Fruit fly (Drosophila melanogaster) Kc167 (cell line): ENCODE measurements around the gene HP1b.

Experiments used
- Sin3A ChIP-seq: fragments of >200 bp; optimal IDR thresholded peaks from 2 replicates; lab custom pipeline; 2018; ENCODE audit warnings: missing external identifiers
- h ChIP-seq: fragments of >200 bp; optimal IDR thresholded peaks from 3 replicates; lab custom pipeline; 2018; ENCODE audit warnings: missing external identifiers
- ttk ChIP-seq: sonication (Bioruptor generic); optimal IDR thresholded peaks from 2 replicates; lab custom pipeline; 2017; ENCODE audit warnings: missing external identifiers

DNA sequence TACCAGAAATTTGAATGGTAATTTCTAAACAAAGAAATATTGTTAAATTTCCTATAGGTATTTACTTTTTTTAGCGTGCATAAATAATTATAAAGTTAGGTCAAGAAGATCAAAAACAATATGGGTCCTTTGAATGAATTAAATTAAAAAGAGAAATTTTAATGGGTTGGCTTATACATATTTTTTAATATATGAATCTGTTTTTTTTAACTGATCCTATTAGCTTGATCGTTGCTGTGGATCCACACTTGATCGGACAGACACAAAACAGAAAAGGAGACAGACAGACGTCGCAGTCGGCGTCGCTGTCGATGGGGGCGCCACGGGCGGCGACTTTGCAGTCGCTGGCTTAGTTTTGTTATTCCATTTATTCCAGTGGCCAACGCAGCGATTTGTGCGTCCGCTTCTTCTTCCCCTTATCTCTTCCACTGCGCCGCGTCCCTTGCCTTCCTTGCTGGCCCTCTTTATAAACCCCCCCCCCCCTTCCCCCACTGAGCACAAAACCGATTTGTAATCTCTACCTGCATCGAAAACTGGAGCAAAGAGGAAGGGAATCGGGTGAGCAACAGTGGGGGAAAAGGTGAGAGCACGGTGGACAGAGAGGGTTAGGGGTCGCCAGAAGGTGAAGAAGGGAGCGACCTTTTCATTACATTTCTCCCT is 33.0 kb upstream of the HP1b start:
- TF ChIP-seq Sin3A (no peak), ttk (lab: Kevin White, UChicago) (no peak), h (no peak)
